Fruit fly (Drosophila melanogaster) whole organism, embryonic: ENCODE measurements around the gene CG2187.

Experiments
- Adf1 ChIP-seq: fragments of 200-800 bp; sonication (Bioruptor generic); IDR thresholded peaks from 2 replicates; pipeline ENCODE4 v1.3.6; 2022; ENCODE audit warnings: missing biosample characterization, missing genetic modification characterization
- B-H2 ChIP-seq: fragments of 200-800 bp; sonication (Bioruptor generic); optimal IDR thresholded peaks from 2 replicates; lab custom pipeline; 2018; ENCODE audit warnings: missing biosample characterization, mild to moderate bottlenecking, missing genetic modification characterization
- CG11560 ChIP-seq: fragments of 200-800 bp; sonication (Bioruptor generic); IDR thresholded peaks from 3 replicates; pipeline ENCODE4 v1.3.6; 2022; ENCODE audit warnings: missing biosample characterization, missing genetic modification characterization
- CG11696 ChIP-seq: fragments of 200-800 bp; sonication (Bioruptor generic); IDR thresholded peaks from 2 replicates; pipeline ENCODE4 v1.3.6; 2022; ENCODE audit warnings: missing biosample characterization, missing genetic modification characterization
- CG12104 ChIP-seq: fragments of 200-800 bp; sonication (Bioruptor generic); optimal IDR thresholded peaks from 3 replicates; lab custom pipeline; 2016; ENCODE audit warnings: missing biosample characterization, missing genetic modification characterization
- CG13424 ChIP-seq: fragments of 200-800 bp; sonication (Bioruptor generic); optimal IDR thresholded peaks from 2 replicates; lab custom pipeline; 2019; ENCODE audit warnings: missing biosample characterization, mild to moderate bottlenecking, missing genetic modification characterization, moderate library complexity
- CG14050 ChIP-seq: fragments of 200-800 bp; sonication (Bioruptor generic); IDR thresholded peaks from 3 replicates; pipeline ENCODE4 v1.3.6; 2022; ENCODE audit warnings: missing biosample characterization, missing genetic modification characterization
- CG14667 ChIP-seq: fragments of 200-800 bp; sonication (Bioruptor generic); IDR thresholded peaks from 2 replicates; pipeline ENCODE4 v1.3.6; 2022; ENCODE audit warnings: missing biosample characterization, missing genetic modification characterization
- CG14860 ChIP-seq: fragments of 200-800 bp; sonication (Bioruptor generic); IDR thresholded peaks from 3 replicates; pipeline ENCODE4 v1.3.6; 2022; ENCODE audit warnings: missing biosample characterization, missing genetic modification characterization; ENCODE audit not compliant: partially characterized antibody
- CG16813 ChIP-seq: fragments of 200-800 bp; sonication (Bioruptor generic); IDR thresholded peaks from 3 replicates; pipeline ENCODE4 v1.3.6; 2022; ENCODE audit warnings: missing biosample characterization, missing genetic modification characterization; ENCODE audit not compliant: partially characterized antibody
- CG17186 ChIP-seq: fragments of 200-800 bp; sonication (Bioruptor generic); optimal IDR thresholded peaks from 3 replicates; lab custom pipeline; 2017; ENCODE audit warnings: missing biosample characterization, missing genetic modification reagents, missing genetic modification characterization
- CG18476 ChIP-seq: fragments of 200-800 bp; sonication (Bioruptor generic); optimal IDR thresholded peaks from 2 replicates; lab custom pipeline; 2016; ENCODE audit warnings: missing biosample characterization, mild to moderate bottlenecking, missing genetic modification characterization
- CG18764 ChIP-seq: fragments of 200-800 bp; sonication (Bioruptor generic); optimal IDR thresholded peaks from 3 replicates; lab custom pipeline; 2016; ENCODE audit warnings: missing biosample characterization, missing genetic modification characterization
- CG2120 ChIP-seq: fragments of 200-800 bp; sonication (Bioruptor generic); optimal IDR thresholded peaks from 3 replicates; lab custom pipeline; 2016; ENCODE audit warnings: missing biosample characterization, missing genetic modification characterization
- CG2202 ChIP-seq: fragments of 200-800 bp; sonication (Bioruptor generic); optimal IDR thresholded peaks from 2 replicates; lab custom pipeline; 2018; ENCODE audit warnings: missing biosample characterization, mild to moderate bottlenecking, missing genetic modification characterization
- CG33557 ChIP-seq: fragments of 200-800 bp; sonication (Bioruptor generic); optimal IDR thresholded peaks from 2 replicates; lab custom pipeline; 2019; ENCODE audit warnings: missing biosample characterization, mild to moderate bottlenecking, missing genetic modification characterization, moderate library complexity
- CG3726 ChIP-seq: fragments of 200-800 bp; sonication (Bioruptor generic); IDR thresholded peaks from 3 replicates; pipeline ENCODE4, ENCODE4 v1.3.6; 2022; ENCODE audit warnings: missing biosample characterization, missing genetic modification characterization
- CG4854 ChIP-seq: fragments of 200-800 bp; sonication (Bioruptor generic); optimal IDR thresholded peaks from 2 replicates; lab custom pipeline; 2016; ENCODE audit warnings: missing biosample characterization, missing genetic modification characterization, inconsistent platforms
- CG7357 ChIP-seq: fragments of 200-800 bp; sonication (Bioruptor generic); IDR thresholded peaks from 3 replicates; pipeline ENCODE4 v1.3.6; 2022; ENCODE audit warnings: missing biosample characterization, missing genetic modification characterization
- CG7928 ChIP-seq: fragments of 200-800 bp; sonication (Bioruptor generic); optimal IDR thresholded peaks from 2 replicates; lab custom pipeline; 2017; ENCODE audit warnings: missing biosample characterization, mild to moderate bottlenecking, missing genetic modification characterization
- CG9437 ChIP-seq: fragments of 200-800 bp; sonication (Bioruptor generic); optimal IDR thresholded peaks from 2 replicates; lab custom pipeline; 2018; ENCODE audit warnings: missing biosample characterization, mild to moderate bottlenecking, missing genetic modification characterization
- CrebB ChIP-seq: fragments of 200-800 bp; sonication (Bioruptor generic); optimal IDR thresholded peaks from 3 replicates; lab custom pipeline; 2018; ENCODE audit warnings: missing biosample characterization, mild to moderate bottlenecking, missing genetic modification characterization
- D ChIP-seq, 2 experiments: fragments of 200-800 bp in 1 of 2; fragments of >200 bp in 1 of 2; sonication (Bioruptor generic) in 1 of 2; optimal IDR thresholded peaks; 2 replicates in 1 of 2; 3 replicates in 1 of 2; lab custom pipeline; 2017; ENCODE audit warnings: mild to moderate bottlenecking in 1 of 2, missing biosample characterization in 1 of 2, missing genetic modification characterization in 1 of 2, missing genetic modification reagents in 1 of 2
- Dbx ChIP-seq: fragments of 200-800 bp; sonication (Bioruptor generic); IDR thresholded peaks from 3 replicates; pipeline ENCODE4 v1.3.6; 2022; ENCODE audit warnings: missing biosample characterization, missing genetic modification characterization
- Deaf1 ChIP-seq: fragments of 200-800 bp; optimal IDR thresholded peaks from 3 replicates; lab custom pipeline; 2019; ENCODE audit warnings: missing biosample characterization, mild to moderate bottlenecking, missing genetic modification characterization, moderate library complexity
- Dfd ChIP-seq, 2 experiments: fragments of >200 bp; optimal IDR thresholded peaks; 2 replicates each; lab custom pipeline; 2017; ENCODE audit warnings: missing biosample characterization in 2 of 2, missing genetic modification characterization in 2 of 2
- HmgD ChIP-seq: fragments of 200-800 bp; sonication (Bioruptor generic); optimal IDR thresholded peaks from 3 replicates; lab custom pipeline; 2016; ENCODE audit warnings: missing biosample characterization, missing genetic modification characterization
- Hmr ChIP-seq: fragments of 200-800 bp; sonication (Bioruptor generic); optimal IDR thresholded peaks from 3 replicates; lab custom pipeline; 2017; ENCODE audit warnings: mild to moderate bottlenecking, missing biosample characterization, missing genetic modification reagents, missing genetic modification characterization
- Hr78 ChIP-seq, 2 experiments: fragments of 200-800 bp in 1 of 2; fragments of >200 bp in 1 of 2; sonication (Bioruptor generic) in 1 of 2; optimal IDR thresholded peaks; 2 replicates each; lab custom pipeline; 2017 to 2019; ENCODE audit warnings: missing biosample characterization in 2 of 2, missing genetic modification characterization in 2 of 2, mild to moderate bottlenecking in 1 of 2, moderate library complexity in 1 of 2
- aop ChIP-seq: fragments of 200-800 bp; sonication (Bioruptor generic); IDR thresholded peaks from 2 replicates; pipeline ENCODE4 v1.3.6; 2022; ENCODE audit warnings: missing biosample characterization, missing genetic modification characterization
- bcd ChIP-seq: fragments of 200-800 bp; sonication (Bioruptor generic); optimal IDR thresholded peaks from 2 replicates; lab custom pipeline; 2017; ENCODE audit warnings: missing biosample characterization, mild to moderate bottlenecking, missing genetic modification characterization
- cad ChIP-seq: fragments of >200 bp; optimal IDR thresholded peaks from 2 replicates; lab custom pipeline; 2017; ENCODE audit warnings: missing biosample characterization, missing genetic modification characterization
- chif ChIP-seq, 2 experiments: fragments of 200-800 bp; sonication (Bioruptor generic); optimal IDR thresholded peaks; 3 replicates each; lab custom pipeline; 2016; ENCODE audit warnings: missing biosample characterization in 2 of 2, missing genetic modification characterization in 2 of 2
- danr ChIP-seq: fragments of 200-800 bp; sonication (Bioruptor generic); IDR thresholded peaks from 2 replicates; pipeline ENCODE4 v1.3.6; 2022; ENCODE audit warnings: missing biosample characterization, missing genetic modification characterization
- eve ChIP-seq, 2 experiments: fragments of >200 bp; optimal IDR thresholded peaks; 2 replicates each; lab custom pipeline; 2017; ENCODE audit warnings: missing biosample characterization in 2 of 2, missing genetic modification characterization in 2 of 2
- gfzf ChIP-seq: fragments of 200-800 bp; sonication (Bioruptor generic); optimal IDR thresholded peaks from 2 replicates; lab custom pipeline; 2016; ENCODE audit warnings: missing biosample characterization, mild to moderate bottlenecking, missing genetic modification characterization, moderate library complexity
- ham ChIP-seq: fragments of 200-800 bp; sonication (Bioruptor generic); IDR thresholded peaks from 2 replicates; pipeline ENCODE4 v1.3.6; 2022; ENCODE audit warnings: missing biosample characterization, missing genetic modification characterization
- jing ChIP-seq: fragments of 200-800 bp; sonication (Bioruptor generic); optimal IDR thresholded peaks from 2 replicates; lab custom pipeline; 2018; ENCODE audit warnings: missing biosample characterization, mild to moderate bottlenecking, missing genetic modification characterization
- lola ChIP-seq, 3 experiments: fragments of >200 bp in 2 of 3; fragments of 200-800 bp in 1 of 3; sonication (Bioruptor generic) in 1 of 3; optimal IDR thresholded peaks; 2 replicates each; lab custom pipeline; 2017 to 2019; ENCODE audit warnings: missing biosample characterization in 3 of 3, missing genetic modification characterization in 3 of 3, mild to moderate bottlenecking in 1 of 3, moderate library complexity in 1 of 3
- pnt ChIP-seq: fragments of 200-800 bp; sonication (Bioruptor generic); optimal IDR thresholded peaks from 3 replicates; lab custom pipeline; 2016; ENCODE audit warnings: missing biosample characterization, missing genetic modification characterization
- prd ChIP-seq, 3 experiments: fragments of >200 bp in 2 of 3; fragments of 200-800 bp in 1 of 3; sonication (Bioruptor generic) in 1 of 3; optimal IDR thresholded peaks in 2 of 3; IDR thresholded peaks in 1 of 3; 2 replicates in 2 of 3; 3 replicates in 1 of 3; pipeline versions ENCODE4 v1.3.6 to Lab custom; 2017 to 2022; ENCODE audit warnings: missing biosample characterization in 1 of 3, missing genetic modification characterization in 1 of 3
- pzg ChIP-seq: fragments of 200-800 bp; sonication (Bioruptor generic); optimal IDR thresholded peaks from 3 replicates; lab custom pipeline; 2018; ENCODE audit warnings: missing biosample characterization, mild to moderate bottlenecking, missing genetic modification characterization, moderate library complexity
- run ChIP-seq: fragments of 200-800 bp; sonication (Bioruptor generic); optimal IDR thresholded peaks from 3 replicates; lab custom pipeline; 2018; ENCODE audit warnings: missing biosample characterization, mild to moderate bottlenecking, missing genetic modification characterization
- seq ChIP-seq: fragments of 200-800 bp; sonication (Bioruptor generic); IDR thresholded peaks from 2 replicates; pipeline ENCODE4 v1.3.6; 2022; ENCODE audit warnings: missing biosample characterization, missing genetic modification characterization
- shn ChIP-seq: fragments of 200-800 bp; sonication (Bioruptor generic); optimal IDR thresholded peaks from 3 replicates; lab custom pipeline; 2016; ENCODE audit warnings: missing biosample characterization, missing genetic modification characterization
- sima ChIP-seq: fragments of 200-800 bp; sonication (Bioruptor generic); optimal IDR thresholded peaks from 2 replicates; lab custom pipeline; 2016; ENCODE audit warnings: missing biosample characterization, missing genetic modification characterization
- slp2 ChIP-seq: fragments of 200-800 bp; sonication (Bioruptor generic); optimal IDR thresholded peaks from 2 replicates; lab custom pipeline; 2016; ENCODE audit warnings: missing biosample characterization, missing genetic modification characterization
- sob ChIP-seq: fragments of 200-800 bp; sonication (Bioruptor generic); IDR thresholded peaks from 2 replicates; pipeline ENCODE4 v1.3.6; 2022; ENCODE audit warnings: missing biosample characterization, missing genetic modification characterization
- unc-4 ChIP-seq: fragments of 200-800 bp; sonication (Bioruptor generic); IDR thresholded peaks from 2 replicates; pipeline ENCODE4 v1.3.6; 2022; ENCODE audit warnings: missing biosample characterization, missing genetic modification characterization; ENCODE audit not compliant: partially characterized antibody
- zfh2 ChIP-seq: fragments of 200-800 bp; sonication (Bioruptor generic); optimal IDR thresholded peaks from 2 replicates; lab custom pipeline; 2016; ENCODE audit warnings: missing biosample characterization, missing genetic modification characterization

The CG2187 gene

DNA sequence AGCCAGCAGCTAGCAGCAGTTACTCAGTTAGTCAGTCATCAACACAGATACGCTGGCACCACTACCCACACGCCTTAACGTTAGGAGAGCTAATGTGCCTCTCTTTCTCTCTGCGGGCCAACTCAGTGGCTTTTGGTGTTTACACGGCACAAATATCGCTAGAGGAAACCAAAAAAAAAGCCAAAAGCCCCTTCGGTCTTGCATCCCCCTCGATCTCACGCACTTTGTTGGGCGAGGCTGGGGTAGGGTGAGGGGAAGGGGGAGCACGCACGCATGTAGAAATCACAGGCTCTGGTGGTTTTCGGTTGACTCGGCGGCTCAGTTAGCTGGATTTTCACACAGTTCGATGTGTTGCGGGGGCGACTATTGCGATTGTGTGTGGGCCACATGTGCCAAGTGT lies 36.5 kb downstream of the CG2187 start (continued):
- no peak for TF ChIP-seq jing (GFP tag; lab: Kevin White, UChicago)
- TF ChIP-seq CG11696 (GFP tag; lab: Robert Waterston, UW) = no peak
- TF ChIP-seq Hr78 (GFP tag; optimal IDR thresholded peaks at IDR 0.05; lab: Kevin White, UChicago) = no peak
- TF ChIP-seq gfzf (GFP tag; lab: Kevin White, UChicago) = no peak
- TF ChIP-seq CG3726 = no peak
- no peak for TF ChIP-seq lola (GFP tag; optimal IDR thresholded peaks at IDR 0.05; lab: Kevin White, UChicago)
- 0 out of 3 replicates have a peak, but pooled peaks have one; percentile 28 for TF ChIP-seq CG14860 (GFP tag; lab: Robert Waterston, UW)
- TF ChIP-seq Deaf1 = no peak
- no peak for TF ChIP-seq HmgD (GFP tag; lab: Kevin White, UChicago)
- TF ChIP-seq CG13424 (tag; lab: Kevin White, UChicago) = no peak
- no peak for TF ChIP-seq pnt (GFP tag; lab: Kevin White, UChicago)
- TF ChIP-seq cad (GFP tag; lab: Kevin White, UChicago) = no peak
- TF ChIP-seq CG7928 (GFP tag; lab: Kevin White, UChicago) = no peak
- TF ChIP-seq chif (GFP tag; optimal IDR thresholded peaks at IDR 0.05; lab: Kevin White, UChicago) = no peak
- peak; percentile 41 for TF ChIP-seq Hmr (GFP tag; lab: Kevin White, UChicago)
- no peak for TF ChIP-seq CG7357
- TF ChIP-seq ham (GFP tag; lab: Robert Waterston, UW) = no peak
- TF ChIP-seq CG17186 = no peak
- peak; percentile 58 for TF ChIP-seq B-H2 (GFP tag; lab: Kevin White, UChicago)
- TF ChIP-seq slp2 (GFP tag; lab: Kevin White, UChicago) = no peak
- TF ChIP-seq danr = no peak
- TF ChIP-seq CG11560 (tag; lab: Robert Waterston, UW) = no peak
- no peak for TF ChIP-seq CG18476 (GFP tag; lab: Kevin White, UChicago)
- no peak for TF ChIP-seq CG18764
- TF ChIP-seq CG2202 = no peak
- peak; percentile 44; the same call in 1 of the 2 replicates for TF ChIP-seq Adf1
- TF ChIP-seq zfh2 = no peak
- no peak for TF ChIP-seq CG4854 (GFP tag; lab: Kevin White, UChicago)
- no peak for TF ChIP-seq prd (optimal IDR thresholded peaks at IDR 0.05; lab: Kevin White, UChicago)
- TF ChIP-seq prd (GFP tag; IDR thresholded peaks at IDR 0.05; lab: Robert Waterston, UW) = 0 out of 3 replicates have a peak, but pooled peaks have one; percentile 7
- TF ChIP-seq sob = 0 out of 2 replicates have a peak, but pooled peaks have one; percentile 23
- no peak for TF ChIP-seq pzg (GFP tag; lab: Kevin White, UChicago)
- no peak for TF ChIP-seq shn (GFP tag; lab: Kevin White, UChicago)
- peak; percentile 32 for TF ChIP-seq CrebB
- TF ChIP-seq bcd (GFP tag; lab: Kevin White, UChicago) = no peak
- no peak for TF ChIP-seq CG16813 (GFP tag; lab: Robert Waterston, UW)
- TF ChIP-seq aop (GFP tag; lab: Robert Waterston, UW) = no peak
- no peak for TF ChIP-seq run (tag; lab: Kevin White, UChicago)
- no peak for TF ChIP-seq Dbx (GFP tag; lab: Robert Waterston, UW)
- no peak for TF ChIP-seq CG9437
- no peak for TF ChIP-seq CG14667
- TF ChIP-seq seq (GFP tag; lab: Robert Waterston, UW) = no peak; the same call in 1 of the 2 replicates
- TF ChIP-seq unc-4 (GFP tag; lab: Robert Waterston, UW) = no peak
- TF ChIP-seq CG33557 (GFP tag; lab: Kevin White, UChicago) = no peak
- no peak for TF ChIP-seq CG12104 (GFP tag; lab: Kevin White, UChicago)
- TF ChIP-seq eve (GFP tag; optimal IDR thresholded peaks at IDR 0.05; lab: Kevin White, UChicago) = no peak
- no peak for TF ChIP-seq CG2120 (GFP tag; lab: Kevin White, UChicago)
- no peak for TF ChIP-seq CG14050
- no peak for TF ChIP-seq D (optimal IDR thresholded peaks at IDR 0.05; lab: Kevin White, UChicago)
- no peak for TF ChIP-seq D (GFP tag; optimal IDR thresholded peaks at IDR 0.05; lab: Kevin White, UChicago)
- no peak for TF ChIP-seq Dfd (GFP tag; optimal IDR thresholded peaks at IDR 0.05; lab: Kevin White, UChicago)
- TF ChIP-seq sima (GFP tag; lab: Kevin White, UChicago) = no peak
